Worm (Caenorhabditis elegans): ENCODE measurements around the gene cdc-14.

ce11 chrII:5551517-5551916 is 41.7 kb downstream of the cdc-14 start, which contains the start of gene C17C3.5:
- no peak for TF ChIP-seq gei-8 (GFP tag; optimal IDR thresholded peaks at IDR 0.05)
- TF ChIP-seq skn-1 (tag; optimal IDR thresholded peaks at IDR 0.05) = no peak
- TF ChIP-seq dpl-1 (GFP tag; optimal IDR thresholded peaks at IDR 0.05) = no peak
- TF ChIP-seq ceh-32 (tag; optimal IDR thresholded peaks at IDR 0.05; ENCODE audit: poor library complexity) = no peak
- no peak for TF ChIP-seq vab-7 (GFP tag; IDR thresholded peaks at IDR 0.05)
- TF ChIP-seq dmd-8 (GFP tag; IDR thresholded peaks at IDR 0.05) = no peak
- TF ChIP-seq nhr-6 (tag; optimal IDR thresholded peaks at IDR 0.05) = no peak
- no peak for TF ChIP-seq nhr-76 (tag; optimal IDR thresholded peaks at IDR 0.05)
- TF ChIP-seq nhr-10 (tag; optimal IDR thresholded peaks at IDR 0.05) = no peak
- no peak for TF ChIP-seq ama-1 (optimal IDR thresholded peaks at IDR 0.05)

Data from whole organism, L4 larva.